Worm (Caenorhabditis elegans) whole organism, L4 larva: ENCODE data around the gene cdc-48.1.

Experiments
- aly-2 ChIP-seq: sonication (generic microtip); optimal IDR thresholded peaks from 2 replicates; lab custom pipeline; 2018; ENCODE audit warnings: missing biosample characterization, missing genetic modification characterization
- daf-12 ChIP-seq: fragments of 150-350 bp; optimal IDR thresholded peaks from 2 replicates; lab custom pipeline; 2014; ENCODE audit warnings: missing biosample characterization, missing genetic modification reagents, missing genetic modification characterization
- jun-1 ChIP-seq: fragments of 150-350 bp; optimal IDR thresholded peaks from 2 replicates; lab custom pipeline; 2014; ENCODE audit warnings: missing biosample characterization, missing genetic modification reagents, missing genetic modification characterization
- lin-39 ChIP-seq: fragments of 150-350 bp; optimal IDR thresholded peaks from 2 replicates; lab custom pipeline; 2014; ENCODE audit warnings: missing biosample characterization, missing genetic modification reagents, missing genetic modification characterization
- mxl-3 ChIP-seq: fragments of 200-800 bp; sonication (Bioruptor generic); optimal IDR thresholded peaks from 2 replicates; lab custom pipeline; 2018; ENCODE audit warnings: mild to moderate bottlenecking, missing genetic modification characterization, missing compliant biosample characterization
- nhr-41 ChIP-seq: fragments of 200-800 bp; sonication (Bioruptor generic); IDR thresholded peaks from 2 replicates; pipeline ENCODE4 v1.3.6; 2022; ENCODE audit warnings: missing genetic modification reagents, missing genetic modification characterization, missing compliant biosample characterization
- pha-4 ChIP-seq, 2 experiments: fragments of 150-350 bp in 1 of 2; fragments of 200-800 bp in 1 of 2; sonication (Bioruptor generic) in 1 of 2; IDR thresholded peaks in 1 of 2; optimal IDR thresholded peaks in 1 of 2; 2 replicates each; pipeline versions ENCODE4 v1.3.6 to Lab custom; 2014 to 2022; ENCODE audit warnings: missing genetic modification characterization in 2 of 2, missing genetic modification reagents in 2 of 2, missing biosample characterization in 1 of 2, missing compliant biosample characterization in 1 of 2
- skn-1 ChIP-seq: fragments of 150-350 bp; optimal IDR thresholded peaks from 2 replicates; lab custom pipeline; 2014; ENCODE audit warnings: missing biosample characterization, missing genetic modification characterization
- snpc-1.2 ChIP-seq: fragments of 200-800 bp; sonication (Bioruptor generic); IDR thresholded peaks from 2 replicates; pipeline ENCODE4 v1.3.6; 2022; ENCODE audit warnings: missing genetic modification reagents, missing genetic modification characterization, missing compliant biosample characterization
- snpc-4 ChIP-seq: fragments of 150-350 bp; optimal IDR thresholded peaks from 2 replicates; lab custom pipeline; 2014; ENCODE audit warnings: missing biosample characterization, missing genetic modification characterization
- unc-62 ChIP-seq, 3 experiments: fragments of 150-350 bp in 1 of 3; sonication (generic microtip); optimal IDR thresholded peaks in 2 of 3; peaks in 1 of 3; 1 replicate in 1 of 3; 2 replicates in 2 of 3; lab custom pipeline; 2014 to 2017; ENCODE audit warnings: missing biosample characterization in 3 of 3, missing genetic modification characterization in 3 of 3, missing genetic modification reagents in 3 of 3, missing genotype in 1 of 3
- zfp-3 ChIP-seq: fragments of 200-800 bp; sonication (Bioruptor generic); conservative IDR thresholded peaks from 2 replicates; pipeline ENCODE4 v1.3.6; 2022; ENCODE audit warnings: missing genetic modification reagents, missing genetic modification characterization, missing compliant biosample characterization

ce11 chrII:10523583-10523982 lies 39.6 kb downstream of the cdc-48.1 start, which contains the start of gene F59B10.5:
- TF ChIP-seq snpc-1.2 (GFP tag; lab: Robert Waterston, UW), result no peak
- no peak for TF ChIP-seq jun-1 (tag; lab: Kevin White, UChicago)
- TF ChIP-seq nhr-41, result no peak
- no peak for TF ChIP-seq skn-1 (tag; lab: Kevin White, UChicago)
- no peak for TF ChIP-seq lin-39
- no peak for TF ChIP-seq unc-62 (GFP tag; optimal IDR thresholded peaks at IDR 0.05 in 1 of 2; lab: Kevin White, UChicago)
- TF ChIP-seq unc-62 (tag; optimal IDR thresholded peaks at IDR 0.05; lab: Kevin White, UChicago), result no peak
- no peak for TF ChIP-seq daf-12 (tag; lab: Kevin White, UChicago)
- TF ChIP-seq snpc-4 (tag; lab: Kevin White, UChicago), result no peak
- TF ChIP-seq aly-2 (tag; lab: Kevin White, UChicago), result no peak
- no peak for TF ChIP-seq pha-4 (GFP tag; IDR thresholded peaks at IDR 0.05; lab: Robert Waterston, UW)
- no peak for TF ChIP-seq pha-4 (tag; optimal IDR thresholded peaks at IDR 0.05; lab: Kevin White, UChicago)
- no peak for TF ChIP-seq zfp-3 (GFP tag; lab: Robert Waterston, UW)
- no peak for TF ChIP-seq mxl-3 (GFP tag; lab: Kevin White, UChicago)
